Fruit fly (Drosophila melanogaster) whole organism, embryonic: ENCODE data around the gene Cpr62Bc.

ENCODE experiments used
- Ada2b ChIP-seq: fragments of 200-800 bp; sonication (Bioruptor generic); IDR thresholded peaks from 2 replicates; pipeline ENCODE4 v1.3.6; 2022; ENCODE audit warnings: missing biosample characterization, missing genetic modification characterization
- Adf1 ChIP-seq: fragments of 200-800 bp; sonication (Bioruptor generic); IDR thresholded peaks from 2 replicates; pipeline ENCODE4 v1.3.6; 2022; ENCODE audit warnings: missing biosample characterization, missing genetic modification characterization
- Bgb ChIP-seq: fragments of 200-800 bp; sonication (Bioruptor generic); IDR thresholded peaks from 2 replicates; pipeline ENCODE4 v1.3.6; 2022; ENCODE audit warnings: missing biosample characterization, missing genetic modification characterization; ENCODE audit not compliant: partially characterized antibody
- CG10147 ChIP-seq: fragments of 200-800 bp; sonication (Bioruptor generic); optimal IDR thresholded peaks from 2 replicates; lab custom pipeline; 2019; ENCODE audit warnings: missing biosample characterization, mild to moderate bottlenecking, missing genetic modification characterization, moderate library complexity
- CG10979 ChIP-seq: fragments of 200-800 bp; sonication (Bioruptor generic); optimal IDR thresholded peaks from 2 replicates; lab custom pipeline; 2018; ENCODE audit warnings: missing biosample characterization, mild to moderate bottlenecking, missing genetic modification characterization, moderate library complexity
- CG12659 ChIP-seq: fragments of 200-800 bp; sonication (Bioruptor generic); optimal IDR thresholded peaks from 3 replicates; lab custom pipeline; 2017; ENCODE audit warnings: mild to moderate bottlenecking, missing biosample characterization, missing genetic modification reagents, missing genetic modification characterization
- CG13287 ChIP-seq: fragments of 200-800 bp; sonication (Bioruptor generic); IDR thresholded peaks from 2 replicates; pipeline ENCODE4 v1.3.6; 2022; ENCODE audit warnings: missing biosample characterization, missing genetic modification characterization; ENCODE audit not compliant: partially characterized antibody
- CG14710 ChIP-seq: fragments of 200-800 bp; sonication (Bioruptor generic); optimal IDR thresholded peaks from 3 replicates; lab custom pipeline; 2019; ENCODE audit warnings: missing biosample characterization, mild to moderate bottlenecking, missing genetic modification characterization, moderate library complexity
- CG15514 ChIP-seq: fragments of 200-800 bp; sonication (Bioruptor generic); optimal IDR thresholded peaks from 3 replicates; lab custom pipeline; 2017; ENCODE audit warnings: missing biosample characterization, missing genetic modification characterization, mild to moderate bottlenecking, moderate library complexity, missing genetic modification reagents
- CG16815 ChIP-seq: fragments of 200-800 bp; sonication (Bioruptor generic); optimal IDR thresholded peaks from 3 replicates; lab custom pipeline; 2017; ENCODE audit warnings: missing biosample characterization, mild to moderate bottlenecking, missing genetic modification characterization
- CG17568 ChIP-seq: fragments of 200-800 bp; sonication (Bioruptor generic); optimal IDR thresholded peaks from 2 replicates; lab custom pipeline; 2018; ENCODE audit warnings: missing biosample characterization, mild to moderate bottlenecking, missing genetic modification characterization, moderate library complexity
- CG30020 ChIP-seq: fragments of 200-800 bp; optimal IDR thresholded peaks from 2 replicates; lab custom pipeline; 2019; ENCODE audit warnings: missing biosample characterization, mild to moderate bottlenecking, missing genetic modification characterization, moderate library complexity
- CG31224 ChIP-seq: fragments of 200-800 bp; sonication (Bioruptor generic); IDR thresholded peaks from 2 replicates; pipeline ENCODE4 v1.3.6; 2022; ENCODE audit warnings: missing biosample characterization, missing genetic modification characterization
- CG34376 ChIP-seq: fragments of 200-800 bp; sonication (Bioruptor generic); optimal IDR thresholded peaks from 2 replicates; lab custom pipeline; 2018; ENCODE audit warnings: missing biosample characterization, mild to moderate bottlenecking, missing genetic modification characterization
- CG9437 ChIP-seq: fragments of 200-800 bp; sonication (Bioruptor generic); optimal IDR thresholded peaks from 2 replicates; lab custom pipeline; 2018; ENCODE audit warnings: missing biosample characterization, mild to moderate bottlenecking, missing genetic modification characterization
- Deaf1 ChIP-seq: fragments of 200-800 bp; optimal IDR thresholded peaks from 3 replicates; lab custom pipeline; 2019; ENCODE audit warnings: missing biosample characterization, mild to moderate bottlenecking, missing genetic modification characterization, moderate library complexity
- Dll ChIP-seq: fragments of 200-800 bp; sonication (Bioruptor generic); IDR thresholded peaks from 4 replicates; pipeline ENCODE4 v1.3.6; 2022; ENCODE audit warnings: missing biosample characterization, missing genetic modification characterization; ENCODE audit not compliant: partially characterized antibody
- Dp ChIP-seq: fragments of 200-800 bp; sonication (Bioruptor generic); optimal IDR thresholded peaks from 2 replicates; lab custom pipeline; 2018; ENCODE audit warnings: missing biosample characterization, mild to moderate bottlenecking, missing genetic modification characterization, moderate library complexity
- Eip74EF ChIP-seq, 2 experiments: fragments of 200-800 bp in 1 of 2; fragments of >200 bp in 1 of 2; sonication (Bioruptor generic) in 1 of 2; optimal IDR thresholded peaks; 2 replicates each; lab custom pipeline; 2017 to 2019; ENCODE audit warnings: missing biosample characterization in 2 of 2, missing genetic modification characterization in 2 of 2, mild to moderate bottlenecking in 1 of 2, moderate library complexity in 1 of 2
- Ets65A ChIP-seq: fragments of 200-800 bp; sonication (Bioruptor generic); peaks from one replicate; lab custom pipeline; 2016; ENCODE audit warnings: missing biosample characterization, missing genetic modification characterization
- Fer1 ChIP-seq: fragments of 200-800 bp; sonication (Bioruptor generic); optimal IDR thresholded peaks from 2 replicates; lab custom pipeline; 2017; ENCODE audit warnings: missing biosample characterization, mild to moderate bottlenecking, missing genetic modification characterization
- Gug ChIP-seq: fragments of 200-800 bp; sonication (Bioruptor generic); IDR thresholded peaks from 4 replicates; pipeline ENCODE4 v1.3.6; 2022; ENCODE audit warnings: missing biosample characterization, missing genetic modification characterization
- HLHmδ ChIP-seq: fragments of 200-800 bp; sonication (Bioruptor generic); optimal IDR thresholded peaks from 2 replicates; lab custom pipeline; 2018; ENCODE audit warnings: missing biosample characterization, mild to moderate bottlenecking, missing genetic modification characterization, moderate library complexity
- Hmr ChIP-seq: fragments of 200-800 bp; sonication (Bioruptor generic); optimal IDR thresholded peaks from 3 replicates; lab custom pipeline; 2017; ENCODE audit warnings: mild to moderate bottlenecking, missing biosample characterization, missing genetic modification reagents, missing genetic modification characterization
- Hr51 ChIP-seq, 2 experiments: fragments of 200-800 bp; sonication (Bioruptor generic); optimal IDR thresholded peaks; 2 replicates in 1 of 2; 3 replicates in 1 of 2; lab custom pipeline; 2016 to 2018; ENCODE audit warnings: missing biosample characterization in 2 of 2, missing genetic modification characterization in 2 of 2, mild to moderate bottlenecking in 1 of 2, moderate library complexity in 1 of 2
- Hr78 ChIP-seq, 2 experiments: fragments of 200-800 bp in 1 of 2; fragments of >200 bp in 1 of 2; sonication (Bioruptor generic) in 1 of 2; optimal IDR thresholded peaks; 2 replicates each; lab custom pipeline; 2017 to 2019; ENCODE audit warnings: missing biosample characterization in 2 of 2, missing genetic modification characterization in 2 of 2, mild to moderate bottlenecking in 1 of 2, moderate library complexity in 1 of 2
- MESR4 ChIP-seq: fragments of 200-800 bp; sonication (Bioruptor generic); optimal IDR thresholded peaks from 2 replicates; lab custom pipeline; 2018; ENCODE audit warnings: missing biosample characterization, mild to moderate bottlenecking, missing genetic modification characterization, moderate library complexity
- Max ChIP-seq: fragments of 200-800 bp; sonication (Bioruptor generic); optimal IDR thresholded peaks from 2 replicates; lab custom pipeline; 2016; ENCODE audit warnings: missing biosample characterization, mild to moderate bottlenecking, missing genetic modification characterization
- Myb ChIP-seq: fragments of 200-800 bp; sonication (Bioruptor generic); optimal IDR thresholded peaks from 2 replicates; lab custom pipeline; 2016; ENCODE audit warnings: missing biosample characterization, missing genetic modification characterization
- Trl ChIP-seq, 3 experiments: fragments of >200 bp in 2 of 3; fragments of 200-800 bp in 1 of 3; sonication (Bioruptor generic) in 1 of 3; optimal IDR thresholded peaks; 2 replicates in 1 of 3; 3 replicates in 2 of 3; lab custom pipeline; 2016 to 2017; ENCODE audit warnings: missing biosample characterization in 1 of 3, missing genetic modification characterization in 1 of 3
- btn ChIP-seq: fragments of 200-800 bp; sonication (Bioruptor generic); optimal IDR thresholded peaks from 2 replicates; lab custom pipeline; 2016; ENCODE audit warnings: missing biosample characterization, missing genetic modification characterization
- cg ChIP-seq: fragments of 200-800 bp; sonication (Bioruptor generic); optimal IDR thresholded peaks from 3 replicates; lab custom pipeline; 2019; ENCODE audit warnings: missing biosample characterization, mild to moderate bottlenecking, missing genetic modification characterization, moderate library complexity
- chinmo ChIP-seq: fragments of 200-800 bp; sonication (Bioruptor generic); IDR thresholded peaks from 4 replicates; pipeline ENCODE4 v1.3.6; 2022; ENCODE audit warnings: missing biosample characterization, missing genetic modification characterization; ENCODE audit not compliant: partially characterized antibody
- eve ChIP-seq, 2 experiments: fragments of >200 bp; optimal IDR thresholded peaks; 2 replicates each; lab custom pipeline; 2017; ENCODE audit warnings: missing biosample characterization in 2 of 2, missing genetic modification characterization in 2 of 2
- ewg ChIP-seq: fragments of 200-800 bp; sonication (Bioruptor generic); optimal IDR thresholded peaks from 3 replicates; lab custom pipeline; 2017; ENCODE audit warnings: mild to moderate bottlenecking, missing biosample characterization, missing genetic modification reagents, missing genetic modification characterization
- hbn ChIP-seq: fragments of 200-800 bp; sonication (Bioruptor generic); IDR thresholded peaks from 2 replicates; pipeline ENCODE4 v1.3.6; 2022; ENCODE audit warnings: missing biosample characterization, missing genetic modification characterization; ENCODE audit not compliant: partially characterized antibody
- lab ChIP-seq: fragments of 200-800 bp; sonication (Bioruptor generic); optimal IDR thresholded peaks from 3 replicates; lab custom pipeline; 2017; ENCODE audit warnings: missing biosample characterization, missing genetic modification characterization, mild to moderate bottlenecking, moderate library complexity, missing genetic modification reagents
- odd ChIP-seq: fragments of 200-800 bp; sonication (Bioruptor generic); optimal IDR thresholded peaks from 2 replicates; lab custom pipeline; 2017; ENCODE audit warnings: missing biosample characterization, mild to moderate bottlenecking, missing genetic modification characterization
- pan ChIP-seq, 4 experiments: fragments of >200 bp in 3 of 4; fragments of 200-800 bp in 1 of 4; sonication (Bioruptor generic) in 1 of 4; optimal IDR thresholded peaks in 3 of 4; IDR thresholded peaks in 1 of 4; 2 replicates each; pipeline versions ENCODE4 v1.3.6 to Lab custom; 2017 to 2022; ENCODE audit warnings: missing biosample characterization in 2 of 4, missing genetic modification characterization in 2 of 4, mixed read lengths in 1 of 4
- pros ChIP-seq: fragments of 200-800 bp; sonication (Bioruptor generic); optimal IDR thresholded peaks from 3 replicates; lab custom pipeline; 2019; ENCODE audit warnings: missing biosample characterization, mild to moderate bottlenecking, missing genetic modification characterization, moderate library complexity
- pzg ChIP-seq: fragments of 200-800 bp; sonication (Bioruptor generic); optimal IDR thresholded peaks from 3 replicates; lab custom pipeline; 2018; ENCODE audit warnings: missing biosample characterization, mild to moderate bottlenecking, missing genetic modification characterization, moderate library complexity
- sens ChIP-seq: fragments of 200-800 bp; sonication (Bioruptor generic); peaks from one replicate; lab custom pipeline; 2016; ENCODE audit warnings: missing biosample characterization, missing genetic modification characterization
- sug ChIP-seq: fragments of 200-800 bp; optimal IDR thresholded peaks from 2 replicates; lab custom pipeline; 2019; ENCODE audit warnings: missing biosample characterization, mild to moderate bottlenecking, missing genetic modification characterization, moderate library complexity
- z ChIP-seq: fragments of 200-800 bp; sonication (Bioruptor generic); IDR thresholded peaks from 3 replicates; pipeline ENCODE4 v1.3.6; 2022; ENCODE audit warnings: missing biosample characterization, missing genetic modification characterization
- zfh2 ChIP-seq: fragments of 200-800 bp; sonication (Bioruptor generic); optimal IDR thresholded peaks from 2 replicates; lab custom pipeline; 2016; ENCODE audit warnings: missing biosample characterization, missing genetic modification characterization

Cpr62Bc gene

dm6 chr3L:1884652-1885051, 42.8 kb upstream of the Cpr62Bc start, which contains the start of gene Aprt (continued):
- TF ChIP-seq Bgb (GFP tag; lab: Robert Waterston, UW) (peak; percentile 86), CG14710 (tag; lab: Kevin White, UChicago) (peak; percentile 15), CG9437 (peak; percentile 90), CG34376 (peak; percentile 78), Eip74EF (GFP tag; optimal IDR thresholded peaks at IDR 0.05; lab: Kevin White, UChicago) (peak in 1 of 2 experiments; percentile 10), odd (no peak), cg (GFP tag; lab: Kevin White, UChicago) (no peak), Ada2b (GFP tag; lab: Robert Waterston, UW) (no peak), Hmr (no peak), Dp (GFP tag; lab: Kevin White, UChicago) (peak; percentile 96), Fer1 (GFP tag; lab: Kevin White, UChicago) (peak; percentile 45), eve (GFP tag; optimal IDR thresholded peaks at IDR 0.05; lab: Kevin White, UChicago) (no peak), sens (GFP tag; lab: Kevin White, UChicago) (peak; percentile 72), pzg (GFP tag; lab: Kevin White, UChicago) (peak; percentile 76), CG15514 (GFP tag; lab: Kevin White, UChicago) (peak; percentile 71), Dll (peak; percentile 81)

- TF ChIP-seq hbn (GFP tag; lab: Robert Waterston, UW) (0 out of 2 replicates have a peak, but pooled peaks have one; percentile 32), pan (optimal IDR thresholded peaks at IDR 0.05; lab: Kevin White, UChicago) (no peak), pan (GFP tag; optimal IDR thresholded peaks at IDR 0.05 in 1 of 2, IDR thresholded peaks at IDR 0.05 in 1 of 2) (no peak), MESR4 (GFP tag; lab: Kevin White, UChicago) (no peak), Gug (GFP tag; lab: Robert Waterston, UW) (no peak), CG13287 (GFP tag; lab: Robert Waterston, UW) (peak; percentile 35; the same call in 1 of the 2 replicates), Trl (optimal IDR thresholded peaks at IDR 0.05; lab: Kevin White, UChicago) (peak; percentile 58 to 80), Trl (GFP tag; optimal IDR thresholded peaks at IDR 0.05; lab: Kevin White, UChicago) (no peak), CG10979 (tag; lab: Kevin White, UChicago) (no peak), Ets65A (no peak), z (GFP tag; lab: Robert Waterston, UW) (0 out of 3 replicates have a peak, but pooled peaks have one; percentile 34), CG31224 (GFP tag; lab: Robert Waterston, UW) (no peak), btn (GFP tag; lab: Kevin White, UChicago) (no peak), Deaf1 (tag; lab: Kevin White, UChicago) (peak; percentile 13), CG15514 (GFP tag; lab: Kevin White, UChicago) (peak; percentile 19), Hr51 (GFP tag; optimal IDR thresholded peaks at IDR 0.05; lab: Kevin White, UChicago) (peak in 1 of 2 experiments; percentile 81), CG17568 (no peak), pros (GFP tag; lab: Kevin White, UChicago) (peak; percentile 52), CG30020 (no peak), ewg (GFP tag; lab: Kevin White, UChicago) (peak; percentile 46), Hr78 (GFP tag; optimal IDR thresholded peaks at IDR 0.05; lab: Kevin White, UChicago) (no peak), HLHmδ (no peak), Adf1 (GFP tag; lab: Robert Waterston, UW) (peak; percentile 95), sug (tag; lab: Kevin White, UChicago) (no peak), CG10147 (GFP tag; lab: Kevin White, UChicago) (no peak), CG12659 (GFP tag; lab: Kevin White, UChicago) (no peak), zfh2 (no peak), Myb (GFP tag; lab: Kevin White, UChicago) (peak; percentile 1), lab (GFP tag; lab: Kevin White, UChicago) (peak; percentile 44), Max (GFP tag; lab: Kevin White, UChicago) (no peak), chinmo (GFP tag; lab: Robert Waterston, UW) (0 out of 4 replicates have a peak, but pooled peaks have one; percentile 60), CG16815 (GFP tag; lab: Kevin White, UChicago) (no peak)
Observed at dm6 chr3L:1882868-1883554, 41.1 kb upstream of the Cpr62Bc start, which contains the start of gene CG13937. CG13937 (minus strand) TSS chr3L:1883041.
